Fruit fly (Drosophila melanogaster) whole organism, adult: Measurements from ENCODE around the gene CG18809.

Source experiments
- CG11617 ChIP-seq: fragments of 200-800 bp; sonication (Bioruptor generic); optimal IDR thresholded peaks from 2 replicates; lab custom pipeline; 2017; ENCODE audit warnings: mild to moderate bottlenecking, missing biosample characterization, missing genetic modification reagents, missing genetic modification characterization
- CG12768 ChIP-seq: fragments of 200-800 bp; sonication (Bioruptor generic); optimal IDR thresholded peaks from 2 replicates; lab custom pipeline; 2017; ENCODE audit warnings: missing biosample characterization, missing genetic modification characterization, mild to moderate bottlenecking, moderate library complexity, missing genetic modification reagents
- CG14711 ChIP-seq: fragments of 200-800 bp; sonication (Bioruptor generic); optimal IDR thresholded peaks from 2 replicates; lab custom pipeline; 2018; ENCODE audit warnings: missing biosample characterization, mild to moderate bottlenecking, missing genetic modification characterization, moderate library complexity
- CG1620 ChIP-seq: fragments of 200-800 bp; sonication (Bioruptor generic); optimal IDR thresholded peaks from 2 replicates; lab custom pipeline; 2016; ENCODE audit warnings: missing biosample characterization, missing genetic modification characterization
- CG33017 ChIP-seq: fragments of 200-800 bp; sonication (Bioruptor generic); optimal IDR thresholded peaks from 2 replicates; lab custom pipeline; 2018; ENCODE audit warnings: missing biosample characterization, mild to moderate bottlenecking, missing genetic modification characterization, moderate library complexity
- CG5204 ChIP-seq: fragments of 200-800 bp; sonication (Bioruptor generic); optimal IDR thresholded peaks from 2 replicates; lab custom pipeline; 2016; ENCODE audit warnings: missing biosample characterization, missing genetic modification characterization
- CG7045 ChIP-seq: fragments of 200-800 bp; sonication (Bioruptor generic); optimal IDR thresholded peaks from 2 replicates; lab custom pipeline; 2017; ENCODE audit warnings: missing biosample characterization, mild to moderate bottlenecking, missing genetic modification characterization
- CG7101 ChIP-seq: fragments of 200-800 bp; sonication (Bioruptor generic); optimal IDR thresholded peaks from 2 replicates; lab custom pipeline; 2018; ENCODE audit warnings: missing biosample characterization, mild to moderate bottlenecking, missing genetic modification characterization, moderate library complexity
- Clk ChIP-seq: fragments of 200-800 bp; sonication (Bioruptor generic); optimal IDR thresholded peaks from 2 replicates; lab custom pipeline; 2017; ENCODE audit warnings: missing biosample characterization, missing genetic modification characterization
- Crg-1 ChIP-seq: fragments of 200-800 bp; sonication (Bioruptor generic); optimal IDR thresholded peaks from 2 replicates; lab custom pipeline; 2016; ENCODE audit warnings: missing biosample characterization, missing genetic modification characterization
- Hr96 ChIP-seq: fragments of 200-800 bp; sonication (Bioruptor generic); optimal IDR thresholded peaks from 2 replicates; lab custom pipeline; 2016; ENCODE audit warnings: missing biosample characterization, missing genetic modification characterization
- Mnt ChIP-seq: fragments of 200-800 bp; sonication (Bioruptor generic); optimal IDR thresholded peaks from 2 replicates; lab custom pipeline; 2016; ENCODE audit warnings: missing biosample characterization, mild to moderate bottlenecking, missing genetic modification characterization
- bab1 ChIP-seq: fragments of 200-800 bp; sonication (Bioruptor generic); optimal IDR thresholded peaks from 3 replicates; lab custom pipeline; 2019; ENCODE audit warnings: missing biosample characterization, mild to moderate bottlenecking, missing genetic modification characterization, moderate library complexity
- cic ChIP-seq: fragments of 200-800 bp; sonication (Bioruptor generic); optimal IDR thresholded peaks from 2 replicates; lab custom pipeline; 2017; ENCODE audit warnings: missing biosample characterization, mild to moderate bottlenecking, missing genetic modification characterization, moderate library complexity
- cnc ChIP-seq, 2 experiments: fragments of >200 bp; optimal IDR thresholded peaks; 2 replicates each; lab custom pipeline; 2017
- kay ChIP-seq: fragments of 200-800 bp; sonication (Bioruptor generic); peaks from one replicate; lab custom pipeline; 2016; ENCODE audit warnings: missing biosample characterization, missing genetic modification characterization, borderline replicate concordance
- ovo ChIP-seq: fragments of 200-800 bp; sonication (Bioruptor generic); optimal IDR thresholded peaks from 2 replicates; lab custom pipeline; 2016; ENCODE audit warnings: missing biosample characterization, missing genetic modification characterization
- pad ChIP-seq: fragments of 200-800 bp; sonication (Bioruptor generic); optimal IDR thresholded peaks from 3 replicates; lab custom pipeline; 2017; ENCODE audit warnings: missing biosample characterization, missing genetic modification characterization, mild to moderate bottlenecking, moderate library complexity, missing genetic modification reagents
- tj ChIP-seq: fragments of 200-800 bp; sonication (Bioruptor generic); optimal IDR thresholded peaks from 3 replicates; lab custom pipeline; 2017; ENCODE audit warnings: missing biosample characterization, mild to moderate bottlenecking, missing genetic modification characterization, moderate library complexity
- toe ChIP-seq: fragments of 200-800 bp; sonication (Bioruptor generic); optimal IDR thresholded peaks from 2 replicates; lab custom pipeline; 2016; ENCODE audit warnings: missing biosample characterization, missing genetic modification characterization

The CG18809 gene

DNA sequence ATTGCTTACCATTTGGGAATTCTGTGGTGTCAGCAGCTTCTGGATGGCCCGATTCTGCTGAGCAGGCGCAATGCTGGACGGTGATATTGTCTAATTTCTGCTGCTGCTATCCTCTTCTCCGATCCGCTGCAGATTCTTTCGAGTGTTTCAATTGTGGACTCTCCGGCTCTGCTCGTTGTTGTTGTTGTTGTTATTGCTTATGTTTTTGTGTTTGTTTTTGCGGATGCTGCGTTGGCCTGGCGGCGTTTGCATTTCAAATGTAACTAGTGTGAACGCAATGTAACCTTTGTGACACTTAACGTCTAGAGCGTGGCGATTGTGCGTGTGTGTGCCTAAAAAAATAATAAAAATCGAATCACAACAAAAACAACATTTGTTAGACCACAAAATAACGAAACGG lies 32.2 kb downstream of the CG18809 start:
- TF ChIP-seq tj (peak; percentile 75), Crg-1 (GFP tag; lab: Kevin White, UChicago) (no peak), ovo (GFP tag; lab: Kevin White, UChicago) (no peak)

DNA sequence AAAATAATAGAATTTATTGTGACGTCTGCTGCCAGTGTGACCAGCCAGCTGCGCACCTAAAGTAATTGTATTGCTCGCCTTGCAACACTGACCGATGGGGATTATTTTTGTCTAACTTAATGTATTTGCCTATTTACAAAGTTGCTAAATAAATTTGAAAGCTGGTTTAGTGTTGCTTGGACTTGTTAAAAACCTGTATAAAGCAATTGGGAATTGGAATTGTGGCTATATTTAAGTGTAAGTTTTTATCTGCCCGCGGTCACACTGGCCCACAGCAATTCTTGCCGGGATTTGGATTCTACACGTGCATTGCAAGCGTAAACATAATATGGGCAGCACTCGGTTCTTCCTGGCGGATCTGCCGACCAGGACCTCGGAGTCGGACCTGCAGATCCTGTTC lies 40.1 kb downstream of the CG18809 start, which contains the start of the genes CG14230 and CG14232:
Gene CG14230 (plus strand): TSS at position 94 of the 400 bp plus-strand sequence.
Gene CG14232 (minus strand): TSS at position 177 of the 400 bp plus-strand sequence.
- TF ChIP-seq CG33017 (tag; lab: Kevin White, UChicago) (peak; percentile 10), ovo (GFP tag; lab: Kevin White, UChicago) (no peak), bab1 (GFP tag; lab: Kevin White, UChicago) (peak; percentile 37), CG1620 (peak; percentile 55), kay (GFP tag; lab: Kevin White, UChicago) (no peak), pad (GFP tag; lab: Kevin White, UChicago) (peak; percentile 18), CG14711 (tag; lab: Kevin White, UChicago) (peak; percentile 50), CG11617 (GFP tag; lab: Kevin White, UChicago) (no peak), Crg-1 (GFP tag; lab: Kevin White, UChicago) (peak; percentile 51), Mnt (GFP tag; lab: Kevin White, UChicago) (peak; percentile 96), CG7101 (peak; percentile 55)

DNA sequence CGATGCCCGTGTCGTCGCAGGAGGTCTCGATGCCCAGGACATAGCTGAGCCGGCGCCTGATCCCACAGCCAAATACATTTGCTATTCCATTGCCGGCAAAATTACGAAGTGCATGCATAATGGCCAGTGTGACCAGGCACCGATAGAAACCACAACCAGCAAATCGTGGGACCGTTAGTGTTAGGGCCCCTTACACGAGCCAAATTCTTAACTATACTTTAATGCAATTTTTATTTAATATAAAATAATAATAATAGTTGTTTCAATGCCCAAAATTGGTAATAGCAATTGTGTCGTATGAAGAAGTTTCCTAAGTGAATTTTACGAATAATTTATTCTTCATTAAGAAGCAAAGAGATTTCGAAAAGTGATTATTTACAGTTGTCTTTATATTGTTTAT lies 42.5 kb downstream of the CG18809 start, which contains the start of gene Tcs4:
Gene Tcs4 (minus strand): TSS at position 145 of the 400 bp plus-strand sequence.
- TF ChIP-seq Mnt (GFP tag; lab: Kevin White, UChicago), result peak; percentile 29
- peak; percentile 23 for TF ChIP-seq CG11617 (GFP tag; lab: Kevin White, UChicago)
- no peak for TF ChIP-seq Clk (GFP tag; lab: Kevin White, UChicago)
- peak; percentile 71 for TF ChIP-seq bab1 (GFP tag; lab: Kevin White, UChicago)
- TF ChIP-seq CG14711 (tag; lab: Kevin White, UChicago), result no peak
- TF ChIP-seq CG7045, result no peak
- no peak for TF ChIP-seq pad (GFP tag; lab: Kevin White, UChicago)

DNA sequence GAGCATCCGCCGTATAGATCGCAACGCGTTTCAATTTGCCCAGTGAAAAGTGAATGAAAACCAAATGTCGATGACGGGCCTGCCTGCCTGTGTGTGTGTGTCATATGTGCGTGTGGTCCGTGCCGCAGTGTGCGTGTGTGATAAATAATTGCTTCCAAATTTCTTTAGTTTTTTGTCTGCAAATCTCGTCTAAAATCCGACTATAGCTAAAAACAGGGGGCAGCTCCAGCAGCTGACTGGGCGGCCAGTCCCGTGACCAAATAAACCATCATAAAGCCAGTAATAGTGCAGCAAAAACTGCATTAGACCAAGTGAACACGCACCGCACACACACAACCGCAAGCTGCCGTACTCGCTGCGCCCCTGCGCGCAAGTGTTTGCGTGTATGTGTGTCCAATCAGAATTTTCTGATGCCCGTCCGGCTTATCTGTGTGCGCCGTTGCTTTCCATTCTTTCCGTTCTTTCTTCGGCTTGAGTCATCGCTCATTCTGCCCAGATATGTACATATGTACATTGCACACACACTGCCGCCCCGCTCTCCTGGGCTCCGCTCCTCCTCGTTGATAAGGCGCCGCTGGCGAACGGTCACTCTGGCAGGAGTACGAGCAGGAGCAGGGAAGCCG lies 46.8 kb downstream of the CG18809 start:
- TF ChIP-seq kay (GFP tag; lab: Kevin White, UChicago), result no peak
- peak; percentile 53 for TF ChIP-seq pad (GFP tag; lab: Kevin White, UChicago)
- no peak for TF ChIP-seq CG11617 (GFP tag; lab: Kevin White, UChicago)
- TF ChIP-seq cnc (optimal IDR thresholded peaks at IDR 0.05; lab: Kevin White, UChicago), result no peak
- no peak for TF ChIP-seq toe
- peak; percentile 27 for TF ChIP-seq CG7101
- TF ChIP-seq ovo (GFP tag; lab: Kevin White, UChicago), result peak; percentile 66
- no peak for TF ChIP-seq CG7045
- no peak for TF ChIP-seq CG33017 (tag; lab: Kevin White, UChicago)
- TF ChIP-seq CG14711 (tag; lab: Kevin White, UChicago), result no peak
- TF ChIP-seq Clk (GFP tag; lab: Kevin White, UChicago), result no peak
- no peak for TF ChIP-seq CG12768
- TF ChIP-seq cic (GFP tag; lab: Kevin White, UChicago), result no peak
- TF ChIP-seq Hr96, result no peak
- peak; percentile 18 for TF ChIP-seq CG1620

DNA sequence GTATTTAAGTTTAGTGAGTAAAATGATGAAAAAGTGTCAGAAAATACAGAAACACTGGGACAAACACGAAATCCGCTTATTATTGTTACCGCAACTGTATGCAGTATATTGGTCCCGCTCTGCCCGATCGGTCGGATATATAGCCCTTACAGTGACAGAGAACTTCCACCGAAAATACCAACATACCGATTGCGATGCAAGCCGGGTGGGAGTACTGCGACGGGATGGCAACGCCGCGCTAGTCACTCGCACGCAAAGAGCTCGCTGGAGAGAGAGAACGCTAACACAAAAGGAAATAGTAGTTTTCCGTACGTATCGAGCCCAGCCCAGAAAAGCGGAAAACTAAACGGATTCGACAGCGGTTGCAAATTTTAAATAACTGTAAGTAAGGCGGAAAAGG lies 47.3 kb downstream of the CG18809 start, which contains the start of gene Cdc42:
Gene Cdc42 (plus strand): TSS at position 247 of the 400 bp plus-strand sequence.
- TF ChIP-seq CG1620 (peak; percentile 7), CG14711 (tag; lab: Kevin White, UChicago) (peak; percentile 1), cnc (optimal IDR thresholded peaks at IDR 0.05; lab: Kevin White, UChicago) (no peak), CG7101 (peak; percentile 15)

DNA sequence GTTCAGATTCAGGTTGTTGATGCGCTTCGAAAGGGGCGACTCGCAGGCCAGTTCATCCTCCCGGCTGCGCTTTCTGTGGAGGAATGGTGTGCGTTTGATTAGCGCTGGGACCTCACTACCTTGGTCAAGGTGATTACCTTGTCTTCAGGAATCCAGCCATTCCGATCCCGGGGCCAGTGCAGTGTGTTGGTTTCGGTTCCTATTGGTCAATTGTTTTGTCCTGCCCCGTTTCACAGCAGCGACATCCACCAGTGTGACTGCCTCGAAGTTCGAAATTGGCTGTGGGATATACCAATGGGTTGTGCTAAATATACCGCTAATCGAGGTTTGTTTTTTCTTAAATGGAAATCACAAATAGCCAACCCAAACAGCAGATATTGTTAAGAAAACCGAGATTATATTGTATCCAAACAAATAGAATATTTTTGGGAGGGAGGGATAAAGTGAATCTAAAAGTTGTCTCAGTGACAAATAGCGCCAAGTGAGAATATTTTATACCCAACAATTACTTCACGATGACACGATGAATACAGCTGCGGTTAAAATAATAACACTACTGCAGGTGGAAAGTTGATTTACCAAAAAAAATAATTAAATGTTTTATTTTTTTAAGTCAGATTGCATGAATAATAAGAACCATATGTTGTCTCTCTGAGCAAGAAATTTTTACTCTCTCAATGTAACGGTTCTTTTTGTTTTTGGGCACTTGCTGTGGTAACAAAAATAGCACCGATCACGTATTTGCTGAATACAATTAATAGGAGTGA lies 49.2 kb downstream of the CG18809 start, which contains the start of gene CG14229:
Gene CG14229 (minus strand): TSS at position 459 of the 767 bp plus-strand sequence.
- no peak for TF ChIP-seq toe
- TF ChIP-seq tj, result no peak
- TF ChIP-seq CG11617 (GFP tag; lab: Kevin White, UChicago), result peak; percentile 9
- peak; percentile 45 for TF ChIP-seq CG14711 (tag; lab: Kevin White, UChicago)

DNA sequence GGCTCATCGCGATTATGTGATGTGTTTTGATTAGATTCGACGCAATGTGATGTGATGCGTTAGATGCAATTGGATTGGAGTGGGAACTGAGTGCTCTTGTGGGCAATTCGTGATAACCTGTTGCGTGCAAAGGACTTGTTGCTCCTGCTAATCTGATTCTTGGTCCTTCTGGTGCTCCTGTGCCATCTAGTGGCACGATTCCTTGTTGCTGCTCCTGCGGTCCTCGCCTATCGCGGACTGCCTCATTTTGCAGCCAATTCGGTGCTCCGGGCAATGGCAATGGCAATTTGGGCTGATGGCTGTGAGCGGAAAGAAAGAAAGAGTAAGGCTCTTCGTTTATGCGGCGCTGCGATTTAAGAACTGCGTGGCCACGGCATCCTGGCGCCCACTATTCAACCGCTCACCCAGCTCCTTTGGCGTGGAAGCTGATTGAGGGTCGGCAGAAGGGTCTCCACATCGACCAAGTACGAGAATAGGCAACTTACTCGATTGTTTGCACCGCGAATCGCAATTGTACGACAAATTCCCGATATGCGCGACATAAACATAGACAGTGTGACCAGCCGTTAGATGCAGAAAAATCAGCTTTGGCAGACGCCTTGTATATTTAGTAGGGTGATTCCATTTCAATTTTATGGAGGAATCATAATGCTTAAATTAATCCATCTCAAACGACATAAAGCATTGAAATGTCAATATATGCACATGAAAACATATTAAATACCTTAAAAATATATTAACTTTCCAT lies 51.0 kb downstream of the CG18809 start, which contains the start of gene Mer:
Gene Mer (minus strand): TSS at position 550 of the 748 bp plus-strand sequence.
- TF ChIP-seq CG5204 (GFP tag; lab: Kevin White, UChicago) (peak; percentile 61), toe (peak; percentile 57), Clk (GFP tag; lab: Kevin White, UChicago) (peak; percentile 38), CG11617 (GFP tag; lab: Kevin White, UChicago) (peak; percentile 88), pad (GFP tag; lab: Kevin White, UChicago) (peak; percentile 63), CG7101 (peak; percentile 87), cic (GFP tag; lab: Kevin White, UChicago) (peak; percentile 10), Crg-1 (GFP tag; lab: Kevin White, UChicago) (peak; percentile 73), cnc (optimal IDR thresholded peaks at IDR 0.05; lab: Kevin White, UChicago) (no peak), kay (GFP tag; lab: Kevin White, UChicago) (no peak), ovo (GFP tag; lab: Kevin White, UChicago) (peak; percentile 53), CG7045 (peak; percentile 73), CG14711 (tag; lab: Kevin White, UChicago) (peak; percentile 76), CG1620 (peak; percentile 59), CG33017 (tag; lab: Kevin White, UChicago) (peak; percentile 75), Mnt (GFP tag; lab: Kevin White, UChicago) (peak; percentile 81), Hr96 (peak; percentile 87), tj (peak; percentile 64), CG12768 (peak; percentile 79), bab1 (GFP tag; lab: Kevin White, UChicago) (peak; percentile 86)
